Worm (Caenorhabditis elegans) whole organism, early embryonic: ENCODE results near the gene srd-30.

Experiments used
- B0310.2 ChIP-seq: sonication (generic microtip); optimal IDR thresholded peaks from 2 replicates; lab custom pipeline; 2016; ENCODE audit warnings: mild to moderate bottlenecking, missing genetic modification characterization, missing compliant biosample characterization
- aly-1 ChIP-seq: sonication (generic microtip); optimal IDR thresholded peaks from 2 replicates; lab custom pipeline; 2016; ENCODE audit warnings: missing genetic modification characterization, missing compliant biosample characterization
- ama-1 ChIP-seq: fragments of 150-350 bp; optimal IDR thresholded peaks from 2 replicates; lab custom pipeline; 2014
- ceh-36 ChIP-seq: sonication (generic microtip); optimal IDR thresholded peaks from 2 replicates; lab custom pipeline; 2016; ENCODE audit warnings: missing genetic modification characterization, inconsistent platforms, missing compliant biosample characterization
- ets-7 ChIP-seq: sonication (generic microtip); optimal IDR thresholded peaks from 2 replicates; lab custom pipeline; 2016; ENCODE audit warnings: missing genotype, missing genetic modification characterization, missing compliant biosample characterization
- flt-1 ChIP-seq: fragments of 200-800 bp; sonication (Bioruptor generic); IDR thresholded peaks from 2 replicates; pipeline ENCODE4 v1.3.6; 2022; ENCODE audit warnings: missing genetic modification characterization, missing compliant biosample characterization
- hmbx-1 ChIP-seq: sonication (generic microtip); optimal IDR thresholded peaks from 2 replicates; lab custom pipeline; 2016; ENCODE audit warnings: mild to moderate bottlenecking, missing genetic modification characterization, missing compliant biosample characterization
- hmg-4 ChIP-seq: fragments of 200-800 bp; sonication (Bioruptor generic); optimal IDR thresholded peaks from 2 replicates; lab custom pipeline; 2018; ENCODE audit warnings: mild to moderate bottlenecking, missing genetic modification characterization, missing compliant biosample characterization
- pes-1 ChIP-seq: fragments of 200-800 bp; sonication (Bioruptor generic); IDR thresholded peaks from 2 replicates; pipeline ENCODE4 v1.3.6; 2022; ENCODE audit warnings: missing genetic modification reagents, missing genetic modification characterization, missing compliant biosample characterization
- scrt-1 ChIP-seq: fragments of 200-800 bp; sonication (Bioruptor generic); IDR thresholded peaks from 2 replicates; pipeline ENCODE4 v1.3.6; 2022; ENCODE audit warnings: missing genetic modification characterization, missing compliant biosample characterization
- sea-1 ChIP-seq: fragments of 200-800 bp; sonication (Bioruptor generic); conservative IDR thresholded peaks from 2 replicates; pipeline ENCODE4 v1.3.6; 2022; ENCODE audit warnings: missing genetic modification characterization, missing compliant biosample characterization
- tbx-37 ChIP-seq: fragments of 200-800 bp; sonication (Bioruptor generic); conservative IDR thresholded peaks from 2 replicates; pipeline ENCODE4 v1.3.6; 2022; ENCODE audit warnings: missing genetic modification reagents, missing genetic modification characterization, missing compliant biosample characterization
- tra-4 ChIP-seq: sonication (generic microtip); optimal IDR thresholded peaks from 2 replicates; lab custom pipeline; 2017; ENCODE audit warnings: missing genetic modification characterization, missing compliant biosample characterization

DNA sequence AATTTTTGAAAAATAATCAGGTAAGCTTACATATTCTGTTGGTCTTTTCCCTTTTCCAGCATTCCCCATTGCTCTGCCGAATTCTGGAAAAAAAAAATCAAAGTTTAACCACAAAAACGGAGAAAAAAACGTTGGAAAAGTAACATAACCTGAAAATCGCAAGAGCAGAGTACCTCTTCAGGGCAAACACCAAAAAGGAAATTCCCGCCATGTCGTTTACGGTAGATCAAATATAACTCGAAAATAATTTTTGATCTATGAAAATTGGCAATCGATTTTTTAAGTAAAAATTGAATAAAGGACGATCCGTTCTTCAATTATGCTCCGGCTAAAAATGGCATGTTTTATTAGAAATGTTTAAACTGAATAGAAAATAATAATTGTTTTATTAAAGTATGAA lies 26.2 kb upstream of the srd-30 start, which contains the start of gene C50E3.11:
- no peak for TF ChIP-seq hmbx-1
- no peak for TF ChIP-seq ama-1 (lab: Kevin White, UChicago)
- TF ChIP-seq sea-1 (GFP tag; lab: Robert Waterston, UW) = no peak
- TF ChIP-seq ets-7 (tag; lab: Kevin White, UChicago) = no peak
- no peak for TF ChIP-seq ceh-36
- TF ChIP-seq hmg-4 (GFP tag; lab: Kevin White, UChicago) = no peak
- TF ChIP-seq tbx-37 (GFP tag; lab: Robert Waterston, UW) = no peak
- no peak for TF ChIP-seq flt-1 (GFP tag; lab: Robert Waterston, UW)
- TF ChIP-seq pes-1 = no peak
- no peak for TF ChIP-seq B0310.2 (tag; lab: Kevin White, UChicago)
- TF ChIP-seq scrt-1 (GFP tag; lab: Robert Waterston, UW) = no peak
- no peak for TF ChIP-seq aly-1 (tag; lab: Kevin White, UChicago)
- no peak for TF ChIP-seq tra-4 (tag; lab: Kevin White, UChicago)
